Worm (Caenorhabditis elegans): ENCODE results near the gene C04C3.9.
"Not testable (repeated sequence)": the region's sequence is repeated elsewhere in the genome, so short reads cannot be mapped to it uniquely, and the experiment has no call there.

Gene C04C3.9

ce11 chrIV:3438022-3438421 lies 9.7 kb upstream of the C04C3.9 start, which contains the start of gene grd-13:
TSS of gene grd-13 (plus strand) at chrIV:3438312.
- TF ChIP-seq hnd-1 (tag; optimal IDR thresholded peaks at IDR 0.05) (no peak), aly-1 (tag; optimal IDR thresholded peaks at IDR 0.05) (no peak), scrt-1 (GFP tag; IDR thresholded peaks at IDR 0.05) (no peak), ceh-13 (GFP tag; optimal IDR thresholded peaks at IDR 0.05) (no peak), pes-1 (GFP tag; IDR thresholded peaks at IDR 0.05) (no peak), B0310.2 (tag; optimal IDR thresholded peaks at IDR 0.05) (no peak), tra-4 (tag; optimal IDR thresholded peaks at IDR 0.05) (no peak), tbx-37 (GFP tag; conservative IDR thresholded peaks at IDR 0.05) (no peak), hmbx-1 (tag; optimal IDR thresholded peaks at IDR 0.05) (no peak), tbx-11 (GFP tag; IDR thresholded peaks at IDR 0.05) (no peak)

DNA sequence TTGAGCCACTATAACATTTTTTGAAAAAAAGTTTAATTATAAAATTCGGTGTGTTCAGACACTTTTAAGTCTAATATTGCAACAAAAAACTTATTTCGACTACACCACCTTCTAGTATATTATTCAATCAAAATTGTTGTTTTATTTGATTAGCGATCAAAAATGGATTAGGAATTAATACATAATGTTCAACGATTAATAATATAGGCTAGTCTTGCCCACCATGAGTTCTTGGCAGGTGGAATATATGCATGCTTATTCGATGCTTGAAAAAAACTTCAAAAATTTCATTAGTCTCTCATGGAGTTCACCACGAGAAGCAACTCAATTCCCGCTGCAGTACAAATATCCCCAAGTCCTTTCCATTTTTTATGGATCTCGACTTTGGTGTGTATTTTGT lies 7.7 kb upstream of the C04C3.9 start, which contains the start of gene srz-32:
srz-32 (plus strand) TSS at position 301 of the 400 bp plus-strand sequence.
- TF ChIP-seq ama-1 (optimal IDR thresholded peaks at IDR 0.05) (no peak), aly-1 (tag; optimal IDR thresholded peaks at IDR 0.05) (no peak), hnd-1 (tag; optimal IDR thresholded peaks at IDR 0.05) (no peak), tbx-37 (GFP tag; conservative IDR thresholded peaks at IDR 0.05) (no peak), F13C5.2 (tag; optimal IDR thresholded peaks at IDR 0.05) (no peak), hmg-4 (GFP tag; optimal IDR thresholded peaks at IDR 0.05) (no peak), ceh-13 (GFP tag; optimal IDR thresholded peaks at IDR 0.05) (no peak), scrt-1 (GFP tag; IDR thresholded peaks at IDR 0.05) (no peak), sea-1 (GFP tag; conservative IDR thresholded peaks at IDR 0.05) (no peak), tbx-11 (GFP tag; IDR thresholded peaks at IDR 0.05) (no peak), B0310.2 (tag; optimal IDR thresholded peaks at IDR 0.05) (no peak), ceh-36 (tag; optimal IDR thresholded peaks at IDR 0.05) (no peak), hmbx-1 (tag; optimal IDR thresholded peaks at IDR 0.05) (no peak), pes-1 (GFP tag; IDR thresholded peaks at IDR 0.05) (no peak), flt-1 (GFP tag; IDR thresholded peaks at IDR 0.05) (no peak), ets-7 (tag; optimal IDR thresholded peaks at IDR 0.05) (no peak)

ce11 chrIV:3433387-3433786 lies 5.1 kb upstream of the C04C3.9 start, which contains the start of gene C04C3.7:
TSS of gene C04C3.7 (minus strand) at chrIV:3433487.
- TF ChIP-seq ceh-13 (GFP tag; optimal IDR thresholded peaks at IDR 0.05); B0310.2 (tag; optimal IDR thresholded peaks at IDR 0.05); hmbx-1 (tag; optimal IDR thresholded peaks at IDR 0.05): not testable (repeated sequence)

- TF ChIP-seq F13C5.2 (tag; optimal IDR thresholded peaks at IDR 0.05) (no peak), ama-1 (optimal IDR thresholded peaks at IDR 0.05) (no peak), ceh-13 (GFP tag; optimal IDR thresholded peaks at IDR 0.05) (no peak), ets-7 (tag; optimal IDR thresholded peaks at IDR 0.05) (no peak), hnd-1 (tag; optimal IDR thresholded peaks at IDR 0.05) (no peak), aly-1 (tag; optimal IDR thresholded peaks at IDR 0.05) (no peak), ceh-36 (tag; optimal IDR thresholded peaks at IDR 0.05) (no peak), tbx-37 (GFP tag; conservative IDR thresholded peaks at IDR 0.05) (no peak), B0310.2 (tag; optimal IDR thresholded peaks at IDR 0.05) (no peak), flt-1 (GFP tag; IDR thresholded peaks at IDR 0.05) (no peak), hmbx-1 (tag; optimal IDR thresholded peaks at IDR 0.05) (no peak), sea-1 (GFP tag; conservative IDR thresholded peaks at IDR 0.05) (no peak), scrt-1 (GFP tag; IDR thresholded peaks at IDR 0.05) (no peak), tra-4 (tag; optimal IDR thresholded peaks at IDR 0.05) (no peak), pes-1 (GFP tag; IDR thresholded peaks at IDR 0.05) (no peak)
Observed at ce11 chrIV:3422516-3422915, 5.8 kb downstream of the C04C3.9 start, which contains the start of gene C04C3.6. TSS of gene C04C3.6 (minus strand) at chrIV:3422616.

DNA sequence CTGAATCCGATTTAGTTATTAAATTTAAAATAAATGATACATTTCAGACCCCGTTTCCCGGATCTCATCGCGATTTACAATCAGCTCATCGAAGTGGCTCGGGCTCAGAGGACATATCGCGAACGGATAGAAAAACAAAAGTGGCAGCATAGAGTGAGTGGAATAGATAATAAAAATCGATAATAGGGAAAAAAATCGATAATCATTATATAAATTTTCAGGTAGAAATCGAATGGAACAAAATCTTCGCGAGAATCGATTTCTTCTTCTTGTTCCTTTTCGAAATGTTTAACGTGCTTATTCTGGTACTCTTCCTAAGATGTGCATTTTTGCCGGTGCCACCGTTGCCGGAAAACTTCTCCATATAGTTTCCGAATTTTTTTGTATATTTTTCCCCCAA lies 9.6 kb downstream of the C04C3.9 start:
- no peak for TF ChIP-seq F13C5.2 (tag; optimal IDR thresholded peaks at IDR 0.05)
- TF ChIP-seq pes-1 (GFP tag; IDR thresholded peaks at IDR 0.05) = no peak

ce11 chrIV:3415383-3415782 lies 13.0 kb downstream of the C04C3.9 start, which contains the start of gene lgc-9:
TSS of gene lgc-9 (plus strand) at chrIV:3415683.
- TF ChIP-seq pes-1 (GFP tag; IDR thresholded peaks at IDR 0.05) (no peak), tbx-37 (GFP tag; conservative IDR thresholded peaks at IDR 0.05) (no peak), ceh-13 (GFP tag; optimal IDR thresholded peaks at IDR 0.05) (no peak), tra-4 (tag; optimal IDR thresholded peaks at IDR 0.05) (no peak), tbx-11 (GFP tag; IDR thresholded peaks at IDR 0.05) (no peak), hnd-1 (tag; optimal IDR thresholded peaks at IDR 0.05) (no peak), ceh-36 (tag; optimal IDR thresholded peaks at IDR 0.05) (no peak), hmbx-1 (tag; optimal IDR thresholded peaks at IDR 0.05) (no peak), ama-1 (optimal IDR thresholded peaks at IDR 0.05) (no peak), scrt-1 (GFP tag; IDR thresholded peaks at IDR 0.05) (no peak), hmg-4 (GFP tag; optimal IDR thresholded peaks at IDR 0.05) (no peak), ets-7 (tag; optimal IDR thresholded peaks at IDR 0.05) (no peak)

DNA sequence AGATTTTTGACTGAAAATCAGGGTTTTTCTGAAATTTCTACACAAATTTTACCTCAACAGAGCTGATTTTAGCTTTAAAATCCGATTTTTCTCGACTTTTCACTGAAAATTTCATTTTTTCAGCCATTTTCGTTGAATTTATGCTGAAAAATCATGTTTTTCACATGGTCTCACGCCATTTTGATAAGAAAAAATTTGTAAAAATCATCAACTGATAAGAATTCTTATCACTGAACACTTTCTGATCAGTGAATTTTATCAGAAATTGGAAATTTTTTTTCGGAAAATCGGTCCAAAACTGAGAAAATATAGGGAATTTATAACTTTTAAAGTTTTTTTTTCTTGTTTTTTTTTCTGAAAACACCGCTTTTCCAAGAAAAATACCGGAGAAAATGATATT lies 27.4 kb downstream of the C04C3.9 start:
- no peak for TF ChIP-seq tbx-11 (GFP tag; IDR thresholded peaks at IDR 0.05)
- TF ChIP-seq ets-7 (tag; optimal IDR thresholded peaks at IDR 0.05) = no peak
- TF ChIP-seq hmbx-1 (tag; optimal IDR thresholded peaks at IDR 0.05) = no peak
- TF ChIP-seq ceh-36 (tag; optimal IDR thresholded peaks at IDR 0.05) = no peak
- no peak for TF ChIP-seq flt-1 (GFP tag; IDR thresholded peaks at IDR 0.05)
- no peak for TF ChIP-seq sea-1 (GFP tag; conservative IDR thresholded peaks at IDR 0.05)
- TF ChIP-seq hmg-4 (GFP tag; optimal IDR thresholded peaks at IDR 0.05) = no peak
- TF ChIP-seq F13C5.2 (tag; optimal IDR thresholded peaks at IDR 0.05) = no peak
- TF ChIP-seq ama-1 (optimal IDR thresholded peaks at IDR 0.05) = no peak
- no peak for TF ChIP-seq hnd-1 (tag; optimal IDR thresholded peaks at IDR 0.05)
- TF ChIP-seq tbx-37 (GFP tag; conservative IDR thresholded peaks at IDR 0.05) = no peak
- no peak for TF ChIP-seq B0310.2 (tag; optimal IDR thresholded peaks at IDR 0.05)
- no peak for TF ChIP-seq tra-4 (tag; optimal IDR thresholded peaks at IDR 0.05)
- TF ChIP-seq aly-1 (tag; optimal IDR thresholded peaks at IDR 0.05) = no peak
- TF ChIP-seq scrt-1 (GFP tag; IDR thresholded peaks at IDR 0.05) = no peak
- TF ChIP-seq ceh-13 (GFP tag; optimal IDR thresholded peaks at IDR 0.05) = no peak
- no peak for TF ChIP-seq pes-1 (GFP tag; IDR thresholded peaks at IDR 0.05)
